Worm (Caenorhabditis elegans) whole organism, L4 larva: ENCODE results near the gene eif-3.F.

ENCODE experiments used
- F10B5.3 ChIP-seq: sonication (generic microtip); optimal IDR thresholded peaks from 2 replicates; lab custom pipeline; 2016; ENCODE audit warnings: mild to moderate bottlenecking, missing genetic modification characterization, missing compliant biosample characterization
- F44E2.7 ChIP-seq: fragments of 200-800 bp; sonication (Bioruptor generic); IDR thresholded peaks from 2 replicates; pipeline ENCODE4 v2.1.2; 2022; ENCODE audit warnings: missing genetic modification characterization, missing compliant biosample characterization
- F49E8.2 ChIP-seq: sonication (generic microtip); optimal IDR thresholded peaks from 2 replicates; lab custom pipeline; 2016; ENCODE audit warnings: missing compliant biosample characterization, mild to moderate bottlenecking, missing genetic modification characterization, borderline replicate concordance
- R02D3.7 ChIP-seq: fragments of 150-350 bp; sonication (generic microtip); optimal IDR thresholded peaks from 3 replicates; lab custom pipeline; 2014; ENCODE audit warnings: missing biosample characterization, missing genetic modification characterization
- T26A8.4 ChIP-seq: fragments of 200-800 bp; sonication (Bioruptor generic); IDR thresholded peaks from 2 replicates; pipeline ENCODE4 v1.3.6; 2022; ENCODE audit warnings: missing genetic modification characterization, missing compliant biosample characterization
- Y48G9A.11 ChIP-seq: fragments of 200-800 bp; sonication (Bioruptor generic); IDR thresholded peaks from 2 replicates; pipeline ENCODE4 v1.3.6; 2022; ENCODE audit warnings: missing genetic modification reagents, missing genetic modification characterization, missing compliant biosample characterization
- Y5F2A.4 ChIP-seq: fragments of 200-800 bp; sonication (Bioruptor generic); optimal IDR thresholded peaks from 2 replicates; lab custom pipeline; 2018; ENCODE audit warnings: mild to moderate bottlenecking, missing genetic modification characterization, missing compliant biosample characterization
- aha-1 ChIP-seq: fragments of 150-350 bp; peaks from one replicate; lab custom pipeline; 2014; ENCODE audit warnings: missing biosample characterization, missing genetic modification characterization
- attf-4 ChIP-seq: sonication (generic microtip); optimal IDR thresholded peaks from 3 replicates; lab custom pipeline; 2017; ENCODE audit warnings: missing biosample characterization, missing genetic modification characterization
- ceh-20 ChIP-seq: fragments of 200-800 bp; sonication (Bioruptor generic); IDR thresholded peaks from 2 replicates; pipeline ENCODE4 v1.3.6; 2022; ENCODE audit warnings: missing genetic modification reagents, missing genetic modification characterization, missing compliant biosample characterization
- ceh-28 ChIP-seq: fragments of 150-350 bp; optimal IDR thresholded peaks from 2 replicates; lab custom pipeline; 2014; ENCODE audit warnings: missing biosample characterization, missing genetic modification reagents, missing genetic modification characterization
- ceh-44 ChIP-seq: fragments of 200-800 bp; sonication (Bioruptor generic); IDR thresholded peaks from 2 replicates; pipeline ENCODE4 v1.3.6; 2022; ENCODE audit warnings: missing genetic modification reagents, missing genetic modification characterization, missing compliant biosample characterization
- ctbp-1 ChIP-seq: fragments of 200-800 bp; sonication (Bioruptor generic); IDR thresholded peaks from 2 replicates; pipeline ENCODE4 v1.3.6; 2022; ENCODE audit warnings: missing genetic modification reagents, missing genetic modification characterization, missing compliant biosample characterization
- daf-12 ChIP-seq: fragments of 150-350 bp; optimal IDR thresholded peaks from 2 replicates; lab custom pipeline; 2014; ENCODE audit warnings: missing biosample characterization, missing genetic modification reagents, missing genetic modification characterization
- daf-16 ChIP-seq, 3 experiments: sonication (generic microtip); optimal IDR thresholded peaks; 2 replicates each; lab custom pipeline; 2016 to 2017; ENCODE audit warnings: missing genetic modification characterization in 3 of 3, missing genetic modification reagents in 3 of 3, mild to moderate bottlenecking in 2 of 3, missing compliant biosample characterization in 2 of 3, missing biosample characterization in 1 of 3, moderate library complexity in 1 of 3
- daf-19 ChIP-seq: fragments of 200-800 bp; sonication (Bioruptor generic); conservative IDR thresholded peaks from 2 replicates; pipeline ENCODE4 v1.3.6; 2022; ENCODE audit warnings: missing genetic modification characterization, missing compliant biosample characterization
- dmd-6 ChIP-seq: fragments of 200-800 bp; sonication (Bioruptor generic); IDR thresholded peaks from 2 replicates; pipeline ENCODE4 v1.3.6; 2022; ENCODE audit warnings: missing genetic modification reagents, missing genetic modification characterization, missing compliant biosample characterization
- dpl-1 ChIP-seq: fragments of 150-350 bp; optimal IDR thresholded peaks from 2 replicates; lab custom pipeline; 2014; ENCODE audit warnings: missing biosample characterization, missing genetic modification reagents, missing genetic modification characterization
- duxl-1 ChIP-seq: sonication (generic microtip); optimal IDR thresholded peaks from 2 replicates; lab custom pipeline; 2016; ENCODE audit warnings: mild to moderate bottlenecking, missing genetic modification characterization, moderate library complexity, missing compliant biosample characterization; ENCODE audit not compliant: poor library complexity
- egl-27 ChIP-seq: sonication (generic microtip); optimal IDR thresholded peaks from 3 replicates; lab custom pipeline; 2017; ENCODE audit warnings: missing biosample characterization, missing genetic modification reagents, missing genetic modification characterization
- hif-1 ChIP-seq, 2 experiments: sonication (generic microtip); optimal IDR thresholded peaks; 2 replicates each; lab custom pipeline; 2016 to 2017; ENCODE audit warnings: missing compliant biosample characterization in 2 of 2, missing genetic modification characterization in 2 of 2, missing genetic modification reagents in 2 of 2, missing genotype in 2 of 2, mild to moderate bottlenecking in 1 of 2
- hmg-1.1 ChIP-seq: fragments of 200-800 bp; sonication (Bioruptor generic); IDR thresholded peaks from 2 replicates; pipeline ENCODE4 v1.3.6; 2022; ENCODE audit warnings: missing genetic modification reagents, missing genetic modification characterization, missing compliant biosample characterization
- lim-7 ChIP-seq: fragments of 200-800 bp; sonication (Bioruptor generic); IDR thresholded peaks from 2 replicates; pipeline ENCODE4 v1.3.6; 2022; ENCODE audit warnings: missing genetic modification characterization, missing compliant biosample characterization
- lin-13 ChIP-seq: fragments of 150-350 bp; optimal IDR thresholded peaks from 2 replicates; lab custom pipeline; 2014; ENCODE audit warnings: missing biosample characterization, missing genetic modification reagents, missing genetic modification characterization
- lin-39 ChIP-seq: fragments of 150-350 bp; optimal IDR thresholded peaks from 2 replicates; lab custom pipeline; 2014; ENCODE audit warnings: missing biosample characterization, missing genetic modification reagents, missing genetic modification characterization
- lsy-2 ChIP-seq, 2 experiments: fragments of 150-350 bp in 1 of 2; sonication (generic microtip) in 1 of 2; optimal IDR thresholded peaks; 2 replicates each; lab custom pipeline; 2014 to 2017; ENCODE audit warnings: missing biosample characterization in 2 of 2, missing genetic modification characterization in 2 of 2
- mdl-1 ChIP-seq, 2 experiments: fragments of 150-350 bp in 1 of 2; sonication (generic microtip) in 1 of 2; optimal IDR thresholded peaks; 2 replicates each; lab custom pipeline; 2014 to 2017; ENCODE audit warnings: missing biosample characterization in 2 of 2, missing genetic modification characterization in 2 of 2
- mep-1 ChIP-seq: fragments of 150-350 bp; sonication (generic microtip); optimal IDR thresholded peaks from 3 replicates; lab custom pipeline; 2014; ENCODE audit warnings: missing biosample characterization, missing genetic modification characterization
- mes-2 ChIP-seq: sonication (generic microtip); optimal IDR thresholded peaks from 2 replicates; lab custom pipeline; 2016; ENCODE audit warnings: missing genotype, mild to moderate bottlenecking, missing genetic modification characterization, missing compliant biosample characterization; ENCODE audit not compliant: poor library complexity, severe bottlenecking
- mxl-2 ChIP-seq: fragments of 200-800 bp; sonication (Bioruptor generic); conservative IDR thresholded peaks from 2 replicates; pipeline ENCODE4 v1.3.6; 2022; ENCODE audit warnings: missing genetic modification reagents, missing genetic modification characterization, missing compliant biosample characterization
- mxl-3 ChIP-seq: fragments of 200-800 bp; sonication (Bioruptor generic); optimal IDR thresholded peaks from 2 replicates; lab custom pipeline; 2018; ENCODE audit warnings: mild to moderate bottlenecking, missing genetic modification characterization, missing compliant biosample characterization
- nhr-25 ChIP-seq: sonication (generic microtip); optimal IDR thresholded peaks from 2 replicates; lab custom pipeline; 2017; ENCODE audit warnings: missing genetic modification characterization, mild to moderate bottlenecking, missing compliant biosample characterization, antibody characterized with exemption, moderate library complexity, borderline replicate concordance; ENCODE audit not compliant: insufficient read depth
- nhr-41 ChIP-seq: fragments of 200-800 bp; sonication (Bioruptor generic); IDR thresholded peaks from 2 replicates; pipeline ENCODE4 v1.3.6; 2022; ENCODE audit warnings: missing genetic modification reagents, missing genetic modification characterization, missing compliant biosample characterization
- nhr-6 ChIP-seq: fragments of 150-350 bp; optimal IDR thresholded peaks from 2 replicates; lab custom pipeline; 2014; ENCODE audit warnings: missing biosample characterization, missing genetic modification characterization
- nhr-76 ChIP-seq: fragments of 150-350 bp; optimal IDR thresholded peaks from 2 replicates; lab custom pipeline; 2014; ENCODE audit warnings: missing biosample characterization, missing genetic modification characterization
- pha-4 ChIP-seq, 2 experiments: fragments of 150-350 bp in 1 of 2; fragments of 200-800 bp in 1 of 2; sonication (Bioruptor generic) in 1 of 2; IDR thresholded peaks in 1 of 2; optimal IDR thresholded peaks in 1 of 2; 2 replicates each; pipeline versions ENCODE4 v1.3.6 to Lab custom; 2014 to 2022; ENCODE audit warnings: missing genetic modification characterization in 2 of 2, missing genetic modification reagents in 2 of 2, missing biosample characterization in 1 of 2, missing compliant biosample characterization in 1 of 2
- pqm-1 ChIP-seq: sonication (generic microtip); optimal IDR thresholded peaks from 2 replicates; lab custom pipeline; 2017; ENCODE audit warnings: missing biosample characterization, missing genetic modification characterization
- set-16 ChIP-seq: fragments of 200-800 bp; sonication (Bioruptor generic); IDR thresholded peaks from 2 replicates; pipeline ENCODE4 v1.3.6; 2022; ENCODE audit warnings: missing genetic modification reagents, missing genetic modification characterization, missing compliant biosample characterization
- snpc-4 ChIP-seq: fragments of 150-350 bp; optimal IDR thresholded peaks from 2 replicates; lab custom pipeline; 2014; ENCODE audit warnings: missing biosample characterization, missing genetic modification characterization
- tra-1 ChIP-seq: fragments of 200-800 bp; sonication (Bioruptor generic); IDR thresholded peaks from 2 replicates; pipeline ENCODE4 v1.3.6; 2022; ENCODE audit warnings: missing genetic modification reagents, missing genetic modification characterization, missing compliant biosample characterization
- unc-130 ChIP-seq: sonication (generic microtip); optimal IDR thresholded peaks from 2 replicates; lab custom pipeline; 2016; ENCODE audit warnings: missing genetic modification reagents, missing genetic modification characterization, missing compliant biosample characterization
- zip-2 ChIP-seq: fragments of 150-350 bp; optimal IDR thresholded peaks from 2 replicates; lab custom pipeline; 2014; ENCODE audit warnings: missing biosample characterization, missing genetic modification characterization
- ztf-11 ChIP-seq: fragments of 150-350 bp; optimal IDR thresholded peaks from 2 replicates; lab custom pipeline; 2014; ENCODE audit warnings: missing biosample characterization, missing genetic modification characterization
- ztf-7 ChIP-seq: fragments of 150-350 bp; optimal IDR thresholded peaks from 2 replicates; lab custom pipeline; 2014; ENCODE audit warnings: missing biosample characterization, missing genetic modification characterization

eif-3.F gene

DNA sequence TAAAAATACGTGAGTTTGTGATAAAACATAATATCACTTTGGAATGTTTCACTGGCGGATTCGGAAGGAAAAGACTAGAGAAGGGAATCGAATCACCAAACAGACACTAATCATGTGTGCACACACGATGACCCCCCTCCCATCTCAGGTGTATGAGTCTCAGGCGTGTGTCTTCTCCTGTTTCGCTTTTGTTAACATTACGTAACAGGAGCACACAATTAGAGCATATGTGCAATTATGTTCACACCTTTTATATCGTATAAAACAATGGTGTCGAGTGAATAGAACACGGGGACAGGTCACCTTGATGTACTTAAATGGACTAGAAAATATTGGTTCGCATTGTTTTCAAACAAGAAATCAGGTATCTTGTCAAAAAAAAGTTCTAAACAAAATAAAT, 14.6 kb upstream of the eif-3.F start:
- TF ChIP-seq aha-1 (tag; lab: Kevin White, UChicago) (peak; percentile 85), nhr-25 (tag; lab: Kevin White, UChicago) (no peak)

DNA sequence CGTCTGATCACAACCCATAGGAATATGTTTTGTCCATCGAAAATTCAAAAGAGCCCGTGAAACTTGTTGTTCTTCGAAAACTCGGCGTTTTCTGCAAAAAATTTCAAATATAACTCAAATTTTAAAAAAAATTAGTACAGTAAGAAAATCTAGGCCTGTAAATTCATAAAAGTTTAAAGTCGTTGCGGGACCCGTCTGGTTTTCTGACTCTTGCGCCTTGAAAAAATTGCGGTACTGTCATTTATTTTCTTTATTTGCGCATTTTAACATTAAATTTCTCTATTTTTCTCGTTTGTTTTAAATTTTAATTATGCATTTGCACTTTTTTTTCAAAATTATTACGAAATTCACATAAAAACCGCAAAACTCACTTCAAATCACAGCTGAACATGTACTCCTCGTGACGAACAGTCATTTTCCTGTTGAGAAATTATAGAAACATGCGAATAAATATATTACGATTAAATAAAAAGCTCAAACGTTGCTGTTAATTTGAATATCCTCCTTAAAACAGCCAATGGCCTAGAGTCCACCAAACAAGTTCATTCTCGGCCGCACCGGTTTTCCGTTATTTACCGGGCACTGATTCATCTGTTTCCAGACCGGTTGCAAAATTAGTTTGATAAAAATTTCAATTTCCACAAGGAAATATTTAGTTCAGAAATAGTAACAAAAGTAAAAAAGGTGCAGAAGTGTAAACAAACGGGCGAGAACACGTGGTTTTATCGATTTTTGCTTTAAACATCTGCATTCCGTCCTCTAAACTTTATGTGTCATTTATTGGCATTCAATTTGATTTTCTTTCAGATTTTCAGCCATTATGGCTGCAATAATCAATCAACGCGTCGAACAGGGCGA, 12.2 kb upstream of the eif-3.F start, which contains the start of the genes csa-1 and wdfy-2:
Gene csa-1 (minus strand): TSS at position 669 of the 858 bp plus-strand sequence.
Gene wdfy-2 (plus strand): TSS at position 808 of the 858 bp plus-strand sequence.
- TF ChIP-seq lim-7 (GFP tag; lab: Robert Waterston, UW) (no peak), lin-13 (GFP tag; lab: Kevin White, UChicago) (no peak), mep-1 (tag; lab: Kevin White, UChicago) (no peak), F44E2.7 (no peak), duxl-1 (tag; lab: Kevin White, UChicago) (no peak), ceh-28 (no peak), lin-39 (tag; lab: Kevin White, UChicago) (no peak), snpc-4 (tag; lab: Kevin White, UChicago) (no peak), mxl-3 (peak; percentile 26), nhr-25 (tag; lab: Kevin White, UChicago) (no peak), ctbp-1 (GFP tag; lab: Robert Waterston, UW) (no peak), daf-12 (no peak), pqm-1 (tag; lab: Kevin White, UChicago) (no peak), mes-2 (tag; lab: Kevin White, UChicago) (peak; percentile 66), ztf-11 (tag; lab: Kevin White, UChicago) (no peak), nhr-6 (no peak), dpl-1 (peak; percentile 61), daf-16 (GFP tag; optimal IDR thresholded peaks at IDR 0.05; lab: Kevin White, UChicago) (no peak), daf-16 (tag; optimal IDR thresholded peaks at IDR 0.05; lab: Kevin White, UChicago) (no peak), attf-4 (tag; lab: Kevin White, UChicago) (no peak), dmd-6 (GFP tag; lab: Robert Waterston, UW) (no peak), mdl-1 (tag; optimal IDR thresholded peaks at IDR 0.05; lab: Kevin White, UChicago) (no peak), egl-27 (tag; lab: Kevin White, UChicago) (no peak), hif-1 (tag; optimal IDR thresholded peaks at IDR 0.05; lab: Kevin White, UChicago) (no peak), R02D3.7 (tag; lab: Kevin White, UChicago) (no peak), daf-19 (GFP tag; lab: Robert Waterston, UW) (no peak), set-16 (no peak), F49E8.2 (no peak), nhr-41 (GFP tag; lab: Robert Waterston, UW) (no peak), zip-2 (tag; lab: Kevin White, UChicago) (no peak), Y48G9A.11 (GFP tag; lab: Robert Waterston, UW) (no peak), ceh-20 (GFP tag; lab: Robert Waterston, UW) (no peak), hmg-1.1 (no peak), mxl-2 (GFP tag; lab: Robert Waterston, UW) (no peak), T26A8.4 (GFP tag; lab: Robert Waterston, UW) (no peak), ceh-44 (GFP tag; lab: Robert Waterston, UW) (no peak), lsy-2 (tag; optimal IDR thresholded peaks at IDR 0.05; lab: Kevin White, UChicago) (peak in 1 of 2 experiments; percentile 23), ztf-7 (tag; lab: Kevin White, UChicago) (no peak), pha-4 (GFP tag; IDR thresholded peaks at IDR 0.05; lab: Robert Waterston, UW) (no peak), pha-4 (tag; optimal IDR thresholded peaks at IDR 0.05; lab: Kevin White, UChicago) (no peak), aha-1 (tag; lab: Kevin White, UChicago) (peak; percentile 74), F10B5.3 (tag; lab: Kevin White, UChicago) (no peak), nhr-76 (tag; lab: Kevin White, UChicago) (no peak), tra-1 (GFP tag; lab: Robert Waterston, UW) (no peak), Y5F2A.4 (GFP tag; lab: Kevin White, UChicago) (no peak), unc-130 (GFP tag; lab: Kevin White, UChicago) (no peak)
